Fruit fly (Drosophila melanogaster) whole organism, adult: ENCODE measurements around the gene CG17784.

Experiments used
- CG1620 ChIP-seq: fragments of 200-800 bp; sonication (Bioruptor generic); optimal IDR thresholded peaks from 2 replicates; lab custom pipeline; 2016; ENCODE audit warnings: missing biosample characterization, missing genetic modification characterization
- Clk ChIP-seq: fragments of 200-800 bp; sonication (Bioruptor generic); optimal IDR thresholded peaks from 2 replicates; lab custom pipeline; 2017; ENCODE audit warnings: missing biosample characterization, missing genetic modification characterization
- pad ChIP-seq: fragments of 200-800 bp; sonication (Bioruptor generic); optimal IDR thresholded peaks from 3 replicates; lab custom pipeline; 2017; ENCODE audit warnings: missing biosample characterization, missing genetic modification characterization, mild to moderate bottlenecking, moderate library complexity, missing genetic modification reagents

DNA sequence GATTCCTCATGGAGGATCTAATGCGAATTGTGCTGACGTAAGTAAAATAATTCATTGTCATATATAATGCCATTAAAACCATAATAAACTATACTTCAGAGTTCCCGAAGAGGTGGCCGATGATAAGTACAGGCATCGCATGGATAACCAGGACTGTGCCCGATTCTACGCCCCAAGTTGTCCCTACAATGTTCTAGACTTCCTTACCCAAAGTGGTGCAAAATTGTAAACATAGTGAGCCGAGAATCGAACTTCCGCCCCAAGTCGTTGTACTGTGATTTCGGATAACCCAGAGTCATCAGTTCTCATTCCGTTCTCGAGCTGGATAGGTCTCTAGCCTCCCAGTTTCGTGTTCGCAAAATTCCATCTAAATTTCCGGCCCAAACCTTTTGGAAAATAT lies 1.9 kb downstream of the CG17784 start, which contains the start of gene CG33340:
- TF ChIP-seq CG1620 (GFP tag; lab: Kevin White, UChicago) (no peak), pad (GFP tag; lab: Kevin White, UChicago) (no peak), Clk (no peak)
